Fruit fly (Drosophila melanogaster) whole organism, embryonic: ENCODE measurements around the gene PH4alphaEFB.

Source experiments
- Ada2b ChIP-seq: fragments of 200-800 bp; sonication (Bioruptor generic); IDR thresholded peaks from 2 replicates; pipeline ENCODE4 v1.3.6; 2022; ENCODE audit warnings: missing biosample characterization, missing genetic modification characterization
- Adf1 ChIP-seq: fragments of 200-800 bp; sonication (Bioruptor generic); IDR thresholded peaks from 2 replicates; pipeline ENCODE4 v1.3.6; 2022; ENCODE audit warnings: missing biosample characterization, missing genetic modification characterization
- B-H1 ChIP-seq: fragments of 200-800 bp; sonication (Bioruptor generic); IDR thresholded peaks from 3 replicates; pipeline ENCODE4 v1.3.6; 2022; ENCODE audit warnings: missing biosample characterization, missing genetic modification characterization
- Blimp-1 ChIP-seq: fragments of 200-800 bp; sonication (Bioruptor generic); optimal IDR thresholded peaks from 3 replicates; lab custom pipeline; 2018; ENCODE audit warnings: missing biosample characterization, missing genetic modification characterization, mild to moderate bottlenecking, moderate library complexity, missing genetic modification reagents
- CG10209 ChIP-seq: fragments of 200-800 bp; sonication (Bioruptor generic); optimal IDR thresholded peaks from 3 replicates; lab custom pipeline; 2017; ENCODE audit warnings: missing biosample characterization, mild to moderate bottlenecking, missing genetic modification characterization, missing genetic modification reagents
- CG1024 ChIP-seq: fragments of 200-800 bp; sonication (Bioruptor generic); IDR thresholded peaks from 2 replicates; pipeline ENCODE4 v1.3.6; 2022; ENCODE audit warnings: missing biosample characterization, missing genetic modification characterization
- CG11247 ChIP-seq: fragments of 200-800 bp; sonication (Bioruptor generic); IDR thresholded peaks from 2 replicates; pipeline ENCODE4 v1.3.6; 2022; ENCODE audit warnings: missing biosample characterization, missing genetic modification characterization
- CG13894 ChIP-seq: fragments of 200-800 bp; sonication (Bioruptor generic); optimal IDR thresholded peaks from 3 replicates; lab custom pipeline; 2018; ENCODE audit warnings: missing biosample characterization, mild to moderate bottlenecking, missing genetic modification characterization, moderate library complexity
- CG1529 ChIP-seq: fragments of 200-800 bp; sonication (Bioruptor generic); optimal IDR thresholded peaks from 3 replicates; lab custom pipeline; 2018; ENCODE audit warnings: missing biosample characterization, missing genetic modification characterization
- CG18011 ChIP-seq: fragments of 200-800 bp; sonication (Bioruptor generic); optimal IDR thresholded peaks from 2 replicates; lab custom pipeline; 2017; ENCODE audit warnings: missing biosample characterization, missing genetic modification characterization, mild to moderate bottlenecking, moderate library complexity, missing genotype
- CG18599 ChIP-seq: fragments of 200-800 bp; sonication (Bioruptor generic); optimal IDR thresholded peaks from 3 replicates; lab custom pipeline; 2017; ENCODE audit warnings: missing biosample characterization, missing genetic modification characterization, mild to moderate bottlenecking, moderate library complexity, missing genetic modification reagents
- CG30431 ChIP-seq: fragments of 200-800 bp; sonication (Bioruptor generic); optimal IDR thresholded peaks from 2 replicates; lab custom pipeline; 2017; ENCODE audit warnings: missing biosample characterization, missing genetic modification characterization
- CG31441 ChIP-seq: fragments of 200-800 bp; sonication (Bioruptor generic); IDR thresholded peaks from 2 replicates; pipeline ENCODE4 v1.3.6; 2022; ENCODE audit warnings: missing biosample characterization, missing genetic modification characterization
- CG4282 ChIP-seq: fragments of 200-800 bp; sonication (Bioruptor generic); optimal IDR thresholded peaks from 2 replicates; lab custom pipeline; 2016; ENCODE audit warnings: missing biosample characterization, missing genetic modification characterization
- CG4404 ChIP-seq: fragments of 200-800 bp; sonication (Bioruptor generic); IDR thresholded peaks from 2 replicates; pipeline ENCODE4 v1.3.6; 2022; ENCODE audit warnings: missing biosample characterization, missing genetic modification characterization
- CG4820 ChIP-seq: fragments of 200-800 bp; sonication (Bioruptor generic); optimal IDR thresholded peaks from 3 replicates; lab custom pipeline; 2016; ENCODE audit warnings: missing biosample characterization, missing genetic modification characterization
- CG8478 ChIP-seq: fragments of >200 bp; optimal IDR thresholded peaks from 2 replicates; lab custom pipeline; 2018
- Chrac-16 ChIP-seq: fragments of 200-800 bp; sonication (Bioruptor generic); optimal IDR thresholded peaks from 3 replicates; lab custom pipeline; 2016; ENCODE audit warnings: missing biosample characterization, missing genetic modification characterization
- Dad ChIP-seq: fragments of 200-800 bp; sonication (Bioruptor generic); optimal IDR thresholded peaks from 3 replicates; lab custom pipeline; 2016; ENCODE audit warnings: missing biosample characterization, missing genetic modification characterization
- Dp ChIP-seq: fragments of 200-800 bp; sonication (Bioruptor generic); optimal IDR thresholded peaks from 2 replicates; lab custom pipeline; 2018; ENCODE audit warnings: missing biosample characterization, mild to moderate bottlenecking, missing genetic modification characterization, moderate library complexity
- Ets65A ChIP-seq: fragments of 200-800 bp; sonication (Bioruptor generic); peaks from one replicate; lab custom pipeline; 2016; ENCODE audit warnings: missing biosample characterization, missing genetic modification characterization
- Hmr ChIP-seq: fragments of 200-800 bp; sonication (Bioruptor generic); optimal IDR thresholded peaks from 3 replicates; lab custom pipeline; 2017; ENCODE audit warnings: mild to moderate bottlenecking, missing biosample characterization, missing genetic modification reagents, missing genetic modification characterization
- Jarid2 ChIP-seq: fragments of 200-800 bp; sonication (Bioruptor generic); optimal IDR thresholded peaks from 3 replicates; lab custom pipeline; 2017; ENCODE audit warnings: mild to moderate bottlenecking, missing biosample characterization, missing genetic modification reagents, missing genetic modification characterization
- Mes4 ChIP-seq: fragments of 200-800 bp; sonication (Bioruptor generic); optimal IDR thresholded peaks from 2 replicates; lab custom pipeline; 2016; ENCODE audit warnings: missing biosample characterization, missing genetic modification characterization
- Myb ChIP-seq: fragments of 200-800 bp; sonication (Bioruptor generic); optimal IDR thresholded peaks from 2 replicates; lab custom pipeline; 2016; ENCODE audit warnings: missing biosample characterization, missing genetic modification characterization
- Nf-YC ChIP-seq: fragments of 200-800 bp; optimal IDR thresholded peaks from 3 replicates; lab custom pipeline; 2019; ENCODE audit warnings: missing biosample characterization, mild to moderate bottlenecking, missing genetic modification characterization, moderate library complexity
- Sox102F ChIP-seq: fragments of 200-800 bp; sonication (Bioruptor generic); optimal IDR thresholded peaks from 2 replicates; lab custom pipeline; 2018; ENCODE audit warnings: missing biosample characterization, mild to moderate bottlenecking, missing genetic modification characterization, moderate library complexity
- ash1 ChIP-seq: fragments of 200-800 bp; sonication (Bioruptor generic); optimal IDR thresholded peaks from 2 replicates; lab custom pipeline; 2018; ENCODE audit warnings: missing biosample characterization, mild to moderate bottlenecking, missing genetic modification characterization
- cas ChIP-seq: fragments of 200-800 bp; sonication (Bioruptor generic); IDR thresholded peaks from 2 replicates; pipeline ENCODE4 v1.3.6; 2022; ENCODE audit warnings: missing biosample characterization, missing genetic modification characterization
- dan ChIP-seq: fragments of 200-800 bp; sonication (Bioruptor generic); IDR thresholded peaks from 2 replicates; pipeline ENCODE4 v1.3.6; 2022; ENCODE audit warnings: missing biosample characterization, missing genetic modification characterization
- danr ChIP-seq: fragments of 200-800 bp; sonication (Bioruptor generic); IDR thresholded peaks from 2 replicates; pipeline ENCODE4 v1.3.6; 2022; ENCODE audit warnings: missing biosample characterization, missing genetic modification characterization
- hbn ChIP-seq: fragments of 200-800 bp; sonication (Bioruptor generic); IDR thresholded peaks from 2 replicates; pipeline ENCODE4 v1.3.6; 2022; ENCODE audit warnings: missing biosample characterization, missing genetic modification characterization; ENCODE audit not compliant: partially characterized antibody
- lbe ChIP-seq: fragments of 200-800 bp; sonication (Bioruptor generic); optimal IDR thresholded peaks from 2 replicates; lab custom pipeline; 2016; ENCODE audit warnings: missing biosample characterization, mild to moderate bottlenecking, missing genetic modification characterization
- luna ChIP-seq: fragments of 200-800 bp; sonication (Bioruptor generic); optimal IDR thresholded peaks from 2 replicates; lab custom pipeline; 2016; ENCODE audit warnings: missing biosample characterization, missing genetic modification characterization
- onecut ChIP-seq: fragments of 200-800 bp; sonication (Bioruptor generic); IDR thresholded peaks from 2 replicates; pipeline ENCODE4 v1.3.6; 2022; ENCODE audit warnings: missing biosample characterization, missing genetic modification characterization
- pan ChIP-seq, 4 experiments: fragments of >200 bp in 3 of 4; fragments of 200-800 bp in 1 of 4; sonication (Bioruptor generic) in 1 of 4; optimal IDR thresholded peaks in 3 of 4; IDR thresholded peaks in 1 of 4; 2 replicates each; pipeline versions ENCODE4 v1.3.6 to Lab custom; 2017 to 2022; ENCODE audit warnings: missing biosample characterization in 2 of 4, missing genetic modification characterization in 2 of 4, mixed read lengths in 1 of 4
- pb ChIP-seq: fragments of 200-800 bp; sonication (Bioruptor generic); optimal IDR thresholded peaks from 3 replicates; lab custom pipeline; 2016; ENCODE audit warnings: missing biosample characterization, missing genetic modification characterization
- repo ChIP-seq: fragments of 200-800 bp; sonication (Bioruptor generic); optimal IDR thresholded peaks from 2 replicates; lab custom pipeline; 2016; ENCODE audit warnings: missing biosample characterization, missing genetic modification characterization
- sens ChIP-seq: fragments of 200-800 bp; sonication (Bioruptor generic); peaks from one replicate; lab custom pipeline; 2016; ENCODE audit warnings: missing biosample characterization, missing genetic modification characterization
- twi ChIP-seq: fragments of 200-800 bp; optimal IDR thresholded peaks from 2 replicates; lab custom pipeline; 2019; ENCODE audit warnings: missing biosample characterization, mild to moderate bottlenecking, missing genetic modification characterization, moderate library complexity

The PH4alphaEFB gene

dm6 chr3R:30501174-30501573 lies 35.3 kb downstream of the PH4alphaEFB start (continued):
- TF ChIP-seq Dad (GFP tag; lab: Kevin White, UChicago) (peak; percentile 4), Ada2b (peak; percentile 30; the same call in 1 of the 2 replicates), pan (optimal IDR thresholded peaks at IDR 0.05; lab: Kevin White, UChicago) (no peak), pan (GFP tag; optimal IDR thresholded peaks at IDR 0.05 in 1 of 2, IDR thresholded peaks at IDR 0.05 in 1 of 2) (peak in 1 of 2 experiments; percentile 29), Nf-YC (tag; lab: Kevin White, UChicago) (no peak), CG8478 (no peak), CG18011 (GFP tag; lab: Kevin White, UChicago) (no peak), onecut (no peak), twi (tag; lab: Kevin White, UChicago) (no peak), Hmr (GFP tag; lab: Kevin White, UChicago) (peak; percentile 8), Adf1 (GFP tag; lab: Robert Waterston, UW) (no peak), Blimp-1 (GFP tag; lab: Kevin White, UChicago) (peak; percentile 49), Chrac-16 (GFP tag; lab: Kevin White, UChicago) (peak; percentile 15), CG4282 (GFP tag; lab: Kevin White, UChicago) (no peak), Sox102F (peak; percentile 54), luna (no peak), repo (no peak), CG4404 (GFP tag; lab: Robert Waterston, UW) (peak; percentile 53; the same call in 1 of the 2 replicates), pb (no peak), dan (GFP tag; lab: Robert Waterston, UW) (no peak), Ets65A (GFP tag; lab: Kevin White, UChicago) (peak; percentile 93), ash1 (GFP tag; lab: Kevin White, UChicago) (no peak), Mes4 (GFP tag; lab: Kevin White, UChicago) (no peak), CG10209 (GFP tag; lab: Kevin White, UChicago) (peak; percentile 28), CG30431 (GFP tag; lab: Kevin White, UChicago) (peak; percentile 41), CG4820 (GFP tag; lab: Kevin White, UChicago) (peak; percentile 33), CG11247 (GFP tag; lab: Robert Waterston, UW) (no peak), CG1529 (GFP tag; lab: Kevin White, UChicago) (no peak), cas (GFP tag; lab: Robert Waterston, UW) (no peak), Dp (GFP tag; lab: Kevin White, UChicago) (no peak), B-H1 (GFP tag; lab: Robert Waterston, UW) (no peak), danr (no peak), CG1024 (GFP tag; lab: Robert Waterston, UW) (0 out of 2 replicates have a peak, but pooled peaks have one; percentile 9), Myb (GFP tag; lab: Kevin White, UChicago) (peak; percentile 1), hbn (GFP tag; lab: Robert Waterston, UW) (no peak), CG18599 (GFP tag; lab: Kevin White, UChicago) (peak; percentile 8), Jarid2 (GFP tag; lab: Kevin White, UChicago) (no peak), CG13894 (tag; lab: Kevin White, UChicago) (no peak), CG31441 (GFP tag; lab: Robert Waterston, UW) (no peak)

- TF ChIP-seq sens (GFP tag; lab: Kevin White, UChicago) (peak; percentile 48), lbe (GFP tag; lab: Kevin White, UChicago) (no peak)
- TF ChIP-seq, all 482 proteins: peak for 1
These were observed 37.6 kb downstream of the PH4alphaEFB start, which contains the start of gene CG31371 for dm6 chr3R:30503406-30503805. CG31371 (minus strand) TSS chr3R:30503506.
